Worm (Caenorhabditis elegans) whole organism, L3 larva: Measurements from ENCODE around the gene K08E7.5.
A peak's percentile ranks its signal among the peaks of the same experiment; 100 is the strongest.

Experiments
- ZK546.5 ChIP-seq: sonication (generic microtip); optimal IDR thresholded peaks from 2 replicates; lab custom pipeline; 2017; ENCODE audit warnings: missing biosample characterization, missing genetic modification characterization
- aly-2 ChIP-seq: fragments of 150-350 bp; optimal IDR thresholded peaks from 2 replicates; lab custom pipeline; 2014; ENCODE audit warnings: missing biosample characterization, missing genetic modification characterization
- ama-1 ChIP-seq: fragments of 150-350 bp; optimal IDR thresholded peaks from 2 replicates; lab custom pipeline; 2018
- ceh-16 ChIP-seq: sonication (generic microtip); optimal IDR thresholded peaks from 2 replicates; lab custom pipeline; 2017; ENCODE audit warnings: missing biosample characterization, missing genetic modification characterization
- ceh-28 ChIP-seq: fragments of 150-350 bp; optimal IDR thresholded peaks from 2 replicates; lab custom pipeline; 2014; ENCODE audit warnings: missing biosample characterization, missing genetic modification reagents, missing genetic modification characterization
- ceh-9 ChIP-seq: sonication (generic microtip); optimal IDR thresholded peaks from 2 replicates; lab custom pipeline; 2018; ENCODE audit warnings: missing biosample characterization, missing genetic modification characterization
- daf-12 ChIP-seq: fragments of 150-350 bp; optimal IDR thresholded peaks from 2 replicates; lab custom pipeline; 2014; ENCODE audit warnings: missing biosample characterization, missing genetic modification reagents, missing genetic modification characterization
- egl-27 ChIP-seq: sonication (generic microtip); optimal IDR thresholded peaks from 4 replicates; lab custom pipeline; 2017; ENCODE audit warnings: missing biosample characterization, missing genetic modification reagents, missing genetic modification characterization
- elt-1 ChIP-seq: fragments of 150-350 bp; optimal IDR thresholded peaks from 2 replicates; lab custom pipeline; 2014; ENCODE audit warnings: missing biosample characterization, missing genetic modification characterization
- elt-3 ChIP-seq, 3 experiments: fragments of 150-350 bp in 1 of 3; sonication (generic microtip) in 2 of 3; optimal IDR thresholded peaks; 2 replicates in 2 of 3; 4 replicates in 1 of 3; lab custom pipeline; 2014 to 2017; ENCODE audit warnings: missing biosample characterization in 3 of 3, missing genetic modification characterization in 3 of 3
- fkh-10 ChIP-seq: sonication (generic microtip); optimal IDR thresholded peaks from 2 replicates; lab custom pipeline; 2017; ENCODE audit warnings: missing biosample characterization, missing genetic modification reagents, missing genetic modification characterization
- fos-1 ChIP-seq: fragments of 150-350 bp; optimal IDR thresholded peaks from 2 replicates; lab custom pipeline; 2014; ENCODE audit warnings: missing biosample characterization, missing genetic modification characterization
- hmg-11 ChIP-seq: sonication (generic microtip); optimal IDR thresholded peaks from 2 replicates; lab custom pipeline; 2016; ENCODE audit warnings: missing genetic modification characterization, missing compliant biosample characterization
- jun-1 ChIP-seq: fragments of 150-350 bp; optimal IDR thresholded peaks from 2 replicates; lab custom pipeline; 2014; ENCODE audit warnings: missing biosample characterization, missing genetic modification reagents, missing genetic modification characterization
- lin-15B ChIP-seq: fragments of 150-350 bp; optimal IDR thresholded peaks from 2 replicates; lab custom pipeline; 2014; ENCODE audit warnings: missing biosample characterization, missing genetic modification characterization
- lin-39 ChIP-seq: fragments of 150-350 bp; optimal IDR thresholded peaks from 2 replicates; lab custom pipeline; 2018; ENCODE audit warnings: missing biosample characterization, missing genetic modification reagents, missing genetic modification characterization
- lsy-12 ChIP-seq: sonication (generic microtip); optimal IDR thresholded peaks from 2 replicates; lab custom pipeline; 2016; ENCODE audit warnings: mild to moderate bottlenecking, missing genetic modification characterization, missing compliant biosample characterization
- mdl-1 ChIP-seq: fragments of 150-350 bp; optimal IDR thresholded peaks from 2 replicates; lab custom pipeline; 2014; ENCODE audit warnings: missing biosample characterization, missing genetic modification characterization
- mml-1 ChIP-seq: fragments of 150-350 bp; sonication (generic microtip); optimal IDR thresholded peaks from 3 replicates; lab custom pipeline; 2014; ENCODE audit warnings: missing biosample characterization, missing genetic modification characterization
- nfya-1 ChIP-seq: sonication (generic microtip); optimal IDR thresholded peaks from 2 replicates; lab custom pipeline; 2017; ENCODE audit warnings: missing genetic modification characterization, mild to moderate bottlenecking, missing compliant biosample characterization, antibody characterized with exemption, moderate library complexity; ENCODE audit not compliant: insufficient read depth
- nhr-11 ChIP-seq: fragments of 150-350 bp; optimal IDR thresholded peaks from 2 replicates; lab custom pipeline; 2014; ENCODE audit warnings: missing biosample characterization, missing genetic modification characterization
- nhr-12 ChIP-seq: fragments of 150-350 bp; optimal IDR thresholded peaks from 2 replicates; lab custom pipeline; 2014; ENCODE audit warnings: missing biosample characterization, missing genetic modification characterization
- nhr-23 ChIP-seq: fragments of 150-350 bp; optimal IDR thresholded peaks from 2 replicates; lab custom pipeline; 2014; ENCODE audit warnings: missing biosample characterization, missing genetic modification reagents, missing genetic modification characterization
- nhr-237 ChIP-seq: fragments of 150-350 bp; optimal IDR thresholded peaks from 2 replicates; lab custom pipeline; 2014; ENCODE audit warnings: missing biosample characterization, missing genetic modification characterization
- nhr-25 ChIP-seq: sonication (generic microtip); optimal IDR thresholded peaks from 2 replicates; lab custom pipeline; 2017; ENCODE audit warnings: missing biosample characterization, missing genetic modification characterization
- nhr-28 ChIP-seq: fragments of 150-350 bp; optimal IDR thresholded peaks from 2 replicates; lab custom pipeline; 2014; ENCODE audit warnings: missing biosample characterization, missing genetic modification characterization
- nhr-43 ChIP-seq: sonication (generic microtip); optimal IDR thresholded peaks from 2 replicates; lab custom pipeline; 2016; ENCODE audit warnings: mild to moderate bottlenecking, missing genetic modification characterization, missing compliant biosample characterization; ENCODE audit not compliant: poor library complexity, severe bottlenecking
- nhr-67 ChIP-seq: fragments of 150-350 bp; optimal IDR thresholded peaks from 2 replicates; lab custom pipeline; 2014; ENCODE audit warnings: missing biosample characterization, missing genetic modification characterization
- nhr-76 ChIP-seq: fragments of 150-350 bp; sonication (generic microtip); optimal IDR thresholded peaks from 5 replicates; lab custom pipeline; 2014; ENCODE audit warnings: missing biosample characterization, missing genetic modification characterization
- nhr-77 ChIP-seq: fragments of 150-350 bp; optimal IDR thresholded peaks from 2 replicates; lab custom pipeline; 2014; ENCODE audit warnings: missing biosample characterization, missing genetic modification characterization
- pha-4 ChIP-seq: fragments of 150-350 bp; optimal IDR thresholded peaks from 2 replicates; lab custom pipeline; 2014; ENCODE audit warnings: missing biosample characterization, missing genetic modification reagents, missing genetic modification characterization
- pqm-1 ChIP-seq: fragments of 150-350 bp; optimal IDR thresholded peaks from 2 replicates; lab custom pipeline; 2017; ENCODE audit warnings: missing biosample characterization, missing genetic modification characterization, inconsistent platforms
- sea-2 ChIP-seq: fragments of 150-350 bp; sonication (generic microtip); optimal IDR thresholded peaks from 4 replicates; lab custom pipeline; 2014; ENCODE audit warnings: missing biosample characterization, missing genetic modification reagents, missing genetic modification characterization
- skn-1 ChIP-seq: fragments of 150-350 bp; optimal IDR thresholded peaks from 2 replicates; lab custom pipeline; 2014; ENCODE audit warnings: missing biosample characterization, missing genetic modification characterization
- snpc-4 ChIP-seq: fragments of 150-350 bp; optimal IDR thresholded peaks from 2 replicates; lab custom pipeline; 2014; ENCODE audit warnings: missing biosample characterization, missing genetic modification characterization
- tbx-2 ChIP-seq: sonication (generic microtip); optimal IDR thresholded peaks from 2 replicates; lab custom pipeline; 2016; ENCODE audit warnings: mild to moderate bottlenecking, missing genetic modification characterization, missing compliant biosample characterization
- unc-39 ChIP-seq: sonication (generic microtip); optimal IDR thresholded peaks from 4 replicates; lab custom pipeline; 2017; ENCODE audit warnings: missing biosample characterization, missing genetic modification characterization
- zag-1 ChIP-seq: fragments of 150-350 bp; optimal IDR thresholded peaks from 2 replicates; lab custom pipeline; 2014; ENCODE audit warnings: missing biosample characterization, missing genetic modification characterization
- ztf-11 ChIP-seq: fragments of 150-350 bp; optimal IDR thresholded peaks from 2 replicates; lab custom pipeline; 2014; ENCODE audit warnings: missing biosample characterization, missing genetic modification characterization
- ztf-4 ChIP-seq: fragments of 150-350 bp; optimal IDR thresholded peaks from 2 replicates; lab custom pipeline; 2014; ENCODE audit warnings: missing biosample characterization, missing genetic modification characterization

The K08E7.5 gene

DNA sequence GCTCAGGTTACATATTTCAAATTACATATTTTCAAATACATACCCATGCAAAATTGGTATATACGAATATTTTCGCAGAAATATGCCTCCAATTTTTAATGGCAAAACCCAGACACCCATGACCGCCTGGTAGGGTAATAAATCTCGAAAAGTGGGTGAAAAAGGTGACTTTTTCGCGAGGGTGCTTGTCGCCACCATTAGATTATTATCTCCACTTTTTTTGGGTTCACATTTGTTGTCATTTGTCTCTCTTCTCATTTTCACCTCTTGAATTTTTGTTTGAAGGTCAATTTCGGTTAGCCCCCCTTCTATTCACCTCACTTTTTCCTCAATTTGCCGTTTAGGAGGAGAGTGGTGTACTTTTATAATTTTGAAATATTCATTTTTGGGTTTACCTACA, 32.9 kb upstream of the K08E7.5 start:
- TF ChIP-seq ceh-9 (tag; lab: Kevin White, UChicago) (no peak), daf-12 (tag; lab: Kevin White, UChicago) (no peak), lsy-12 (tag; lab: Kevin White, UChicago) (no peak), nhr-25 (peak; percentile 44), elt-1 (peak; percentile 5)
- TF ChIP-seq, all 47 proteins: peak for 2

ce11 chrIV:12542011-12542410, 31.2 kb upstream of the K08E7.5 start, which contains the start of gene ham-1:
Gene ham-1 (plus strand): TSS chrIV:12542183.
- no peak for TF ChIP-seq hmg-11 (tag; lab: Kevin White, UChicago)
- no peak for TF ChIP-seq ztf-4 (tag; lab: Kevin White, UChicago)
- TF ChIP-seq ztf-11 (tag; lab: Kevin White, UChicago) = no peak
- no peak for TF ChIP-seq unc-39 (tag; lab: Kevin White, UChicago)
- no peak for TF ChIP-seq pqm-1 (tag; lab: Kevin White, UChicago)
- TF ChIP-seq nhr-11 = no peak
- TF ChIP-seq nhr-77 (tag; lab: Kevin White, UChicago) = no peak
- no peak for TF ChIP-seq elt-1
- TF ChIP-seq ama-1 (lab: Kevin White, UChicago) = no peak
- TF ChIP-seq ceh-16 (tag; lab: Kevin White, UChicago) = no peak
- no peak for TF ChIP-seq nfya-1 (tag; lab: Kevin White, UChicago)
- no peak for TF ChIP-seq nhr-43
- no peak for TF ChIP-seq lin-39 (tag; lab: Kevin White, UChicago)
- TF ChIP-seq zag-1 (tag; lab: Kevin White, UChicago) = no peak
- TF ChIP-seq lin-15B (tag; lab: Kevin White, UChicago) = no peak

DNA sequence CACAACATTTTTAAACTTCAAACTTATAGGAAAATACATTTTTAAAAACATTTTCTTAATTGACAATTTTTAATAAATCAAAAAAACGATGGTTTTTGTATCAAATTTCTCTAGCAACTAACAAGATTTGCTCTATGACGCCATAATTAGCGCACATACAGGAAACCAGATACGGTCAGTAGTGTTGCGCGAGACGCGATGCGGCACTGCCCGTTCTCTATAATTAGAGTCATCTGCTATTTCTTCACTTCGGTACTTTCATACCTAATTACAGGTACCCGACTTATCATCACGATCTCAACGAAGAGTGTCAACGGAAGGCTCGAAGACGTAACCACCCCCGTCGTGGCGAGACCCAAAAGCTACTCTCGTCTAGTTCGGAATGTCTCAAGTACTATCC, 28.5 kb upstream of the K08E7.5 start:
- no peak for TF ChIP-seq zag-1 (tag; lab: Kevin White, UChicago)
- TF ChIP-seq ZK546.5 (tag; lab: Kevin White, UChicago) = no peak
- TF ChIP-seq nhr-23 = no peak
- no peak for TF ChIP-seq skn-1 (tag; lab: Kevin White, UChicago)
- no peak for TF ChIP-seq nhr-12 (tag; lab: Kevin White, UChicago)
- TF ChIP-seq elt-3 (tag; optimal IDR thresholded peaks at IDR 0.05; lab: Kevin White, UChicago) = no peak
- TF ChIP-seq nhr-67 (tag; lab: Kevin White, UChicago) = no peak
- no peak for TF ChIP-seq nhr-25
- no peak for TF ChIP-seq lsy-12 (tag; lab: Kevin White, UChicago)
- no peak for TF ChIP-seq nhr-77 (tag; lab: Kevin White, UChicago)
- no peak for TF ChIP-seq ztf-11 (tag; lab: Kevin White, UChicago)
- no peak for TF ChIP-seq nhr-76
- TF ChIP-seq daf-12 (tag; lab: Kevin White, UChicago) = no peak
- TF ChIP-seq lin-39 (tag; lab: Kevin White, UChicago) = no peak
- no peak for TF ChIP-seq ceh-16 (tag; lab: Kevin White, UChicago)
- TF ChIP-seq nfya-1 (tag; lab: Kevin White, UChicago) = no peak
- TF ChIP-seq snpc-4 (tag; lab: Kevin White, UChicago) = no peak
- no peak for TF ChIP-seq ztf-4 (tag; lab: Kevin White, UChicago)
- no peak for TF ChIP-seq aly-2
- TF ChIP-seq fkh-10 (GFP tag; lab: Kevin White, UChicago) = no peak

ce11 chrIV:12545393-12545792, 27.8 kb upstream of the K08E7.5 start:
- no peak for TF ChIP-seq mml-1 (tag; lab: Kevin White, UChicago)
- peak; percentile 7 for TF ChIP-seq pha-4

DNA sequence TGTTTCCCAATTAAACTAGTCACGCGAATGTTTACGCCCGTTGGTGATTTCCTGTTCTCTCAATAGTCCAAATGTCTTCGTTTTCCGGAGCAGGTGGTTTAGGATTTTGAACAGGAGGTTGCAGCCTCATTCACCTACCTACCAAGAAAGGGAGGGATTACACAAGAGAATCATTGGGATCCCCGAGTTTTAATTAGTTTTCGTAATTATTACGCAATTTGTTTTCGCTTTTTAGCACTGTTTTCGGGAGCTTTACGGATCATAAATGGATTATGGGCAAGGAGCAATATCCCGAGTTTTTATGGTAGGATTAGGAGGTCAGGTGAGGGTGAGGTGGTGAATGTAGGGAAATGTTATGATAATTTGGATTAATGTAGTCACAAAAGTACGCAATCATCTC, 27.3 kb upstream of the K08E7.5 start:
- no peak for TF ChIP-seq nhr-237 (tag; lab: Kevin White, UChicago)
- TF ChIP-seq, all 47 proteins: peak for 0

DNA sequence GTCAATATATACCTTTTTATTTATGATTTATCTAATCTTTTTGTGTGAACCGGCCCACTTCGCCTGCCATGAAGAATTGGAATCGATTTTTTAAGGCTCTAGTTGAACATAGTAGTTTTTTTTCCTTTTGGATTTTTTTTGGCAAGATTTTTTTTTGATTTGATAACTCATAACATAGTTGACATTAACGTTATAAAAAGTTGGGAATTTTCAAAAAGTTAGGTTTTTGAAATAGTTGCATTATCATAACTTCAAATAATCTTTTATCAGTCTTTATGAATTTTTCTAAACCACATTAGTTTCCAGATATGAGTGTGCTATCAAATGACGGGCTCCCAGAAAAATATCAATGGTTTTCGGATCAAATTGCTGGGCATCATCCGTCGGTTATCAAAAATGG, 25.3 kb upstream of the K08E7.5 start, which contains the start of gene ipmk-1:
Gene ipmk-1, plus strand, starts transcription at position 301 of the 400 bp plus-strand sequence.
- TF ChIP-seq nhr-25 = no peak
- no peak for TF ChIP-seq mml-1 (tag; lab: Kevin White, UChicago)
- TF ChIP-seq sea-2 = no peak
- no peak for TF ChIP-seq nhr-12 (tag; lab: Kevin White, UChicago)
- no peak for TF ChIP-seq skn-1 (tag; lab: Kevin White, UChicago)
- no peak for TF ChIP-seq egl-27 (tag; lab: Kevin White, UChicago)
- no peak for TF ChIP-seq nhr-76
- no peak for TF ChIP-seq aly-2
- TF ChIP-seq nhr-77 (tag; lab: Kevin White, UChicago) = no peak
- no peak for TF ChIP-seq ceh-28 (tag; lab: Kevin White, UChicago)
- TF ChIP-seq ceh-16 (tag; lab: Kevin White, UChicago) = no peak
- no peak for TF ChIP-seq mdl-1
- no peak for TF ChIP-seq fos-1 (tag; lab: Kevin White, UChicago)
- TF ChIP-seq lin-15B (tag; lab: Kevin White, UChicago) = no peak
- no peak for TF ChIP-seq jun-1 (tag; lab: Kevin White, UChicago)
- TF ChIP-seq elt-1 = no peak
- TF ChIP-seq tbx-2 = no peak
- TF ChIP-seq ztf-11 (tag; lab: Kevin White, UChicago) = no peak
- no peak for TF ChIP-seq nhr-28 (tag; lab: Kevin White, UChicago)
- TF ChIP-seq hmg-11 (tag; lab: Kevin White, UChicago) = no peak
- TF ChIP-seq, all 47 proteins: peak for 0
